Worm (Caenorhabditis elegans) whole organism, L4/young adult: ENCODE data around the gene F10G2.4.

Experiments
- dao-5 ChIP-seq: sonication (generic microtip); optimal IDR thresholded peaks from 2 replicates; lab custom pipeline; 2016; ENCODE audit warnings: missing genotype, missing genetic modification characterization, moderate library complexity, missing compliant biosample characterization
- him-1 ChIP-seq: sonication (generic microtip); optimal IDR thresholded peaks from 2 replicates; lab custom pipeline; 2016; ENCODE audit warnings: missing genotype, missing genetic modification reagents, missing genetic modification characterization, missing compliant biosample characterization

- TF ChIP-seq dao-5 (no peak), him-1 (tag; lab: Kevin White, UChicago) (no peak)
Measured at ce11 chrV:7353602-7354001, 26.6 kb downstream of the F10G2.4 start.
